Worm (Caenorhabditis elegans) whole organism, L3 larva: Measurements from ENCODE around the gene wht-3.

Experiments used
- aly-2 ChIP-seq: fragments of 150-350 bp; optimal IDR thresholded peaks from 2 replicates; lab custom pipeline; 2014; ENCODE audit warnings: missing biosample characterization, missing genetic modification characterization
- ceh-16 ChIP-seq: sonication (generic microtip); optimal IDR thresholded peaks from 2 replicates; lab custom pipeline; 2017; ENCODE audit warnings: missing biosample characterization, missing genetic modification characterization
- elt-2 ChIP-seq: sonication (generic microtip); optimal IDR thresholded peaks from 2 replicates; lab custom pipeline; 2016; ENCODE audit warnings: missing genetic modification reagents, mild to moderate bottlenecking, missing genetic modification characterization, missing compliant biosample characterization
- elt-3 ChIP-seq, 3 experiments: fragments of 150-350 bp in 1 of 3; sonication (generic microtip) in 2 of 3; optimal IDR thresholded peaks; 2 replicates in 2 of 3; 4 replicates in 1 of 3; lab custom pipeline; 2014 to 2017; ENCODE audit warnings: missing biosample characterization in 3 of 3, missing genetic modification characterization in 3 of 3
- fkh-10 ChIP-seq: sonication (generic microtip); optimal IDR thresholded peaks from 2 replicates; lab custom pipeline; 2017; ENCODE audit warnings: missing biosample characterization, missing genetic modification reagents, missing genetic modification characterization
- fkh-2 ChIP-seq: fragments of 150-350 bp; optimal IDR thresholded peaks from 2 replicates; lab custom pipeline; 2014; ENCODE audit warnings: missing biosample characterization, missing genetic modification reagents, missing genetic modification characterization
- nhr-25 ChIP-seq: sonication (generic microtip); optimal IDR thresholded peaks from 2 replicates; lab custom pipeline; 2017; ENCODE audit warnings: missing biosample characterization, missing genetic modification characterization
- nhr-77 ChIP-seq: fragments of 150-350 bp; optimal IDR thresholded peaks from 2 replicates; lab custom pipeline; 2014; ENCODE audit warnings: missing biosample characterization, missing genetic modification characterization
- sea-2 ChIP-seq: fragments of 150-350 bp; sonication (generic microtip); optimal IDR thresholded peaks from 4 replicates; lab custom pipeline; 2014; ENCODE audit warnings: missing biosample characterization, missing genetic modification reagents, missing genetic modification characterization
- unc-62 ChIP-seq: fragments of 150-350 bp; sonication (generic microtip); optimal IDR thresholded peaks from 4 replicates; lab custom pipeline; 2014; ENCODE audit warnings: missing biosample characterization, missing genetic modification reagents, missing genetic modification characterization
- zag-1 ChIP-seq: fragments of 150-350 bp; optimal IDR thresholded peaks from 2 replicates; lab custom pipeline; 2014; ENCODE audit warnings: missing biosample characterization, missing genetic modification characterization
- ztf-11 ChIP-seq: fragments of 150-350 bp; optimal IDR thresholded peaks from 2 replicates; lab custom pipeline; 2014; ENCODE audit warnings: missing biosample characterization, missing genetic modification characterization

- no peak for TF ChIP-seq ceh-16 (tag; lab: Kevin White, UChicago)
- no peak for TF ChIP-seq zag-1 (tag; lab: Kevin White, UChicago)
- no peak for TF ChIP-seq aly-2 (tag; lab: Kevin White, UChicago)
- no peak for TF ChIP-seq elt-2 (tag; lab: Kevin White, UChicago)
- TF ChIP-seq fkh-2 = no peak
- TF ChIP-seq sea-2 (GFP tag; lab: Kevin White, UChicago) = no peak
- no peak for TF ChIP-seq ztf-11 (tag; lab: Kevin White, UChicago)
- TF ChIP-seq nhr-77 (tag; lab: Kevin White, UChicago) = no peak
- TF ChIP-seq fkh-10 (GFP tag; lab: Kevin White, UChicago) = peak; percentile 14
- no peak for TF ChIP-seq elt-3 (tag; optimal IDR thresholded peaks at IDR 0.05; lab: Kevin White, UChicago)
- TF ChIP-seq nhr-25 (tag; lab: Kevin White, UChicago) = no peak
- TF ChIP-seq unc-62 = no peak
Measured at ce11 chrIII:4123900-4124299, 27.5 kb downstream of the wht-3 start.
